Worm (Caenorhabditis elegans) whole organism, late embryonic: ENCODE measurements around the gene ife-5.

ENCODE experiments used
- fkh-10 ChIP-seq: fragments of 150-350 bp; optimal IDR thresholded peaks from 2 replicates; lab custom pipeline; 2014; ENCODE audit warnings: missing biosample characterization, missing genetic modification reagents, missing genetic modification characterization
- lin-11 ChIP-seq: fragments of 200-800 bp; sonication (Bioruptor generic); optimal IDR thresholded peaks from 2 replicates; lab custom pipeline; 2018; ENCODE audit warnings: mild to moderate bottlenecking, missing genetic modification characterization, missing compliant biosample characterization
- nfya-1 ChIP-seq: sonication (generic microtip); optimal IDR thresholded peaks from 2 replicates; lab custom pipeline; 2017; ENCODE audit warnings: missing genetic modification characterization, mild to moderate bottlenecking, missing compliant biosample characterization, antibody characterized with exemption, moderate library complexity

ce11 chrII:12241792-12242191, 38.7 kb upstream of the ife-5 start:
- TF ChIP-seq nfya-1 (tag; lab: Kevin White, UChicago) = no peak
- TF ChIP-seq lin-11 (tag; lab: Kevin White, UChicago) = no peak
- TF ChIP-seq fkh-10 (GFP tag; lab: Kevin White, UChicago) = no peak
